Fruit fly (Drosophila melanogaster): ENCODE measurements around the gene GstD6.

GstD6 gene

DNA sequence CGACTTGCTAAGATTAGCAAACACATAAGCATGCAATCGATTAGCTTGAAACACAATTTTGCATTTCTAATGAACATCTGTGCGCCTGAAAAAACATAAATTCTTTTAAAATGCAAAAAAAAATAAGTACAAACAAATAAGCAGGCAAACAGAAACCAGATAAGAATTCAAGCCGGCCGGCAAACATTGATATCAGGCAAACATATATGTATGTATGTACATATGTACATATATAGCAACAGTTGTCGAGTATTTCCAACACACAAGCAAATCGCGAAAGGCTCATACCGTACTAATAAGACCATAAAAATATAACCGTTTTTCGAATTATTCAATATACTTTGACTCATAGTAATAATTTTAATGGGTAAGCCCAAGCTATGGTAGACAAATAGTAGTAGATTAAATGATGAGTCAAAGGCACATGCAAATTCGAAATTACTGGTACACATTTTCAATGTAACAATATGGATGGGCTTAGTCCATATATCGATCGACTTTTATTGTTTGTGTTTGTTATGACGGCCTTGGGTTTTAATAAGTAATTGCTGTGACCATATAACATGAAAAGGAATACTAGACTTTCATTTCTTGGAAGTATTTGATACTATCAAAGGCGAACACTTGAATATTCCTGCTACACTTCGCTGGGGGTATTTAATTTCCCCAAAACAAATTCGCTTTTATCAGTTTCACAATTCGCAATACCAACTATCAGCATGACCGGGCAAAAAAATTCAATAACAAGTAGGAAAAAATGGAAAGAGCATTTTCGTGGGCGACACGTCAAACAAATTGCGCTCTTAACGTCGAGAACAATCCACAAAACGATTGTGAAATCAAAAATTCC, 6.9 kb upstream of the GstD6 start (continued):
- TF ChIP-seq ash1 (GFP tag; optimal IDR thresholded peaks at IDR 0.05): no peak
- TF ChIP-seq CG11504 (tag; optimal IDR thresholded peaks at IDR 0.05): no peak
- no peak for TF ChIP-seq corto (GFP tag; optimal IDR thresholded peaks at IDR 0.05)
- TF ChIP-seq CG13123 (GFP tag; optimal IDR thresholded peaks at IDR 0.05): no peak
- TF ChIP-seq Stat92E (GFP tag; optimal IDR thresholded peaks at IDR 0.05): no peak
- peak; percentile 23 for TF ChIP-seq stwl (tag; optimal IDR thresholded peaks at IDR 0.05)
- no peak for TF ChIP-seq CG17912 (GFP tag; optimal IDR thresholded peaks at IDR 0.05)
- no peak for TF ChIP-seq CG42726 (GFP tag; IDR thresholded peaks at IDR 0.05; ENCODE audit: partially characterized antibody)
- TF ChIP-seq ERR (GFP tag; optimal IDR thresholded peaks at IDR 0.05): no peak
- no peak for TF ChIP-seq oc (tag; optimal IDR thresholded peaks at IDR 0.05)
- TF ChIP-seq zen (tag; optimal IDR thresholded peaks at IDR 0.05): peak; percentile 30
- peak; percentile 4 for TF ChIP-seq az2 (GFP tag; optimal IDR thresholded peaks at IDR 0.05)
- TF ChIP-seq CG43689 (GFP tag; IDR thresholded peaks at IDR 0.05): no peak
- no peak for TF ChIP-seq B-H2 (GFP tag; optimal IDR thresholded peaks at IDR 0.05)
- TF ChIP-seq CG1647 (GFP tag; optimal IDR thresholded peaks at IDR 0.05): no peak
- TF ChIP-seq CG16815 (GFP tag; optimal IDR thresholded peaks at IDR 0.05): no peak
- TF ChIP-seq CG34224 (GFP tag; IDR thresholded peaks at IDR 0.05; ENCODE audit: partially characterized antibody): no peak
- no peak for TF ChIP-seq bigmax (GFP tag; optimal IDR thresholded peaks at IDR 0.05)
- no peak for TF ChIP-seq ro (GFP tag; IDR thresholded peaks at IDR 0.05)
- TF ChIP-seq wor (GFP tag; IDR thresholded peaks at IDR 0.05): no peak
- no peak for TF ChIP-seq otp (GFP tag; IDR thresholded peaks at IDR 0.05)
- TF ChIP-seq CG34422 (GFP tag; IDR thresholded peaks at IDR 0.05): no peak
- no peak for TF ChIP-seq CG11456 (GFP tag; IDR thresholded peaks at IDR 0.05)
- TF ChIP-seq Ptx1 (GFP tag; IDR thresholded peaks at IDR 0.05): 0 out of 2 replicates have a peak, but pooled peaks have one; percentile 1
- TF ChIP-seq dmrt99B (tag; optimal IDR thresholded peaks at IDR 0.05): no peak
- peak; percentile 2 for TF ChIP-seq CG3281 (GFP tag; optimal IDR thresholded peaks at IDR 0.05)
- peak; percentile 67 for TF ChIP-seq CG15696 (tag; optimal IDR thresholded peaks at IDR 0.05)
- TF ChIP-seq CG12155 (GFP tag; optimal IDR thresholded peaks at IDR 0.05): no peak
- TF ChIP-seq HLH54F (GFP tag; optimal IDR thresholded peaks at IDR 0.05): no peak
- no peak for TF ChIP-seq seq (GFP tag; IDR thresholded peaks at IDR 0.05)
- TF ChIP-seq CG9727 (GFP tag; optimal IDR thresholded peaks at IDR 0.05): no peak
- TF ChIP-seq eve (GFP tag; optimal IDR thresholded peaks at IDR 0.05): peak in 1 of 2 experiments; percentile 13
- no peak for TF ChIP-seq TFAM (GFP tag; optimal IDR thresholded peaks at IDR 0.05)
- no peak for TF ChIP-seq sc (optimal IDR thresholded peaks at IDR 0.05)
- TF ChIP-seq sc (GFP tag; optimal IDR thresholded peaks at IDR 0.05): no peak
- TF ChIP-seq shn (GFP tag; optimal IDR thresholded peaks at IDR 0.05): no peak
- TF ChIP-seq Ssrp (tag; optimal IDR thresholded peaks at IDR 0.05): no peak
- no peak for TF ChIP-seq CG6791 (GFP tag; IDR thresholded peaks at IDR 0.05; ENCODE audit: partially characterized antibody)
- TF ChIP-seq Sry-β (GFP tag; optimal IDR thresholded peaks at IDR 0.05): no peak
- no peak for TF ChIP-seq zf30C (GFP tag; optimal IDR thresholded peaks at IDR 0.05)
- peak; percentile 0 for TF ChIP-seq nau (GFP tag; optimal IDR thresholded peaks at IDR 0.05)
- no peak for TF ChIP-seq lov (optimal IDR thresholded peaks at IDR 0.05)
- TF ChIP-seq lov (GFP tag; IDR thresholded peaks at IDR 0.05): no peak
- TF ChIP-seq Deaf1 (tag; optimal IDR thresholded peaks at IDR 0.05): no peak
- TF ChIP-seq NFAT (GFP tag; IDR thresholded peaks at IDR 0.05): no peak
- TF ChIP-seq insv (GFP tag; optimal IDR thresholded peaks at IDR 0.05): no peak
- TF ChIP-seq slou (GFP tag; optimal IDR thresholded peaks at IDR 0.05): no peak
- no peak for TF ChIP-seq CG13775 (GFP tag; optimal IDR thresholded peaks at IDR 0.05)
- no peak for TF ChIP-seq amos (GFP tag; IDR thresholded peaks at IDR 0.05; ENCODE audit: partially characterized antibody)
